Worm (Caenorhabditis elegans): ENCODE measurements around the gene trul-1.
"Not testable (repeated sequence)": the region's sequence is repeated elsewhere in the genome, so short reads cannot be mapped to it uniquely, and the experiment has no call there.

DNA sequence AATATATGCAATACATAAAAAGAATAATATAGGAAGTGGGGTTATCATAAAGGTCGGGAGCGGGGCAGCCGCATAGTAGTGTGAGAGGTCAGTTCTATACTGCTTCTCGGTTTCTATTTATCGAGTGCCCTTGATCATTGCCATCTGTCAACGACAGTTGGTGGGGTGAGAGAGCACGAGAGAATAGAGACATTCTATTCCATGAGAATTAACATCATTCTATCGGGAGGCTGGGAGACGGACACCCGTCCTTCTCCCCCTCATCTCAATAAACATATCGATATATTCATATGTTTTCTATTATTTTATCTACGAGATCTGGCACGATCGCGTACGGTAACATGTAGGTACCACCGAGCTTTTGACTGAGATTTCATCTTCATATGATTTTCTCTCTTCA, 29.7 kb upstream of the trul-1 start, which contains the start of gene mps-2:
- TF ChIP-seq F44E2.7 (GFP tag; IDR thresholded peaks at IDR 0.05); jun-1 (tag; optimal IDR thresholded peaks at IDR 0.05); unc-39 (tag; optimal IDR thresholded peaks at IDR 0.05); ces-1 (GFP tag; optimal IDR thresholded peaks at IDR 0.05); Y48G9A.11 (GFP tag; IDR thresholded peaks at IDR 0.05); D1046.2 (GFP tag; IDR thresholded peaks at IDR 0.05); pha-4 (GFP tag; IDR thresholded peaks at IDR 0.05); pha-4 (tag; optimal IDR thresholded peaks at IDR 0.05); skn-1 (tag; optimal IDR thresholded peaks at IDR 0.05): not testable (repeated sequence)

Data from whole organism, L4 larva.